Worm (Caenorhabditis elegans): Measurements from ENCODE around the gene atad-3.

atad-3 gene

ce11 chrII:10248355-10249041 lies at the start of gene atad-3:
atad-3 (plus strand) TSS chrII:10248991.
- peak; percentile 19 for TF ChIP-seq nhr-232 (tag; optimal IDR thresholded peaks at IDR 0.05)
- no peak for TF ChIP-seq ceh-24 (tag; optimal IDR thresholded peaks at IDR 0.05)
- TF ChIP-seq unc-55 (GFP tag; optimal IDR thresholded peaks at IDR 0.05): no peak
- TF ChIP-seq K02D7.2 (tag; optimal IDR thresholded peaks at IDR 0.05): peak; percentile 27
- peak; percentile 93 for TF ChIP-seq unc-42 (tag; optimal IDR thresholded peaks at IDR 0.05)
- peak; percentile 80 for TF ChIP-seq pag-3 (tag; optimal IDR thresholded peaks at IDR 0.05; ENCODE audit: borderline replicate concordance)
- TF ChIP-seq tbx-7 (tag; optimal IDR thresholded peaks at IDR 0.05): peak; percentile 90
- TF ChIP-seq pros-1 (tag; optimal IDR thresholded peaks at IDR 0.05): no peak
- TF ChIP-seq ahr-1 (tag; optimal IDR thresholded peaks at IDR 0.05): peak; percentile 91
- TF ChIP-seq che-1 (tag; optimal IDR thresholded peaks at IDR 0.05): peak; percentile 16
- peak; percentile 95 for TF ChIP-seq ceh-2 (tag; optimal IDR thresholded peaks at IDR 0.05)
- TF ChIP-seq ceh-14 (tag; optimal IDR thresholded peaks at IDR 0.05): peak; percentile 97
- peak; percentile 17 for TF ChIP-seq npax-4 (tag; optimal IDR thresholded peaks at IDR 0.05)
- TF ChIP-seq ama-1 (optimal IDR thresholded peaks at IDR 0.05): no peak
- no peak for TF ChIP-seq dve-1 (tag; optimal IDR thresholded peaks at IDR 0.05)
- peak; percentile 76 for TF ChIP-seq hlh-6 (tag; optimal IDR thresholded peaks at IDR 0.05)
- TF ChIP-seq ceh-19 (GFP tag; optimal IDR thresholded peaks at IDR 0.05): peak; percentile 85
- peak; percentile 99 for TF ChIP-seq tbx-2 (tag; optimal IDR thresholded peaks at IDR 0.05)
- peak; percentile 84 for TF ChIP-seq syd-9 (tag; optimal IDR thresholded peaks at IDR 0.05)
- TF ChIP-seq ceh-30 (tag; optimal IDR thresholded peaks at IDR 0.05): no peak
- peak; percentile 70 for TF ChIP-seq ceh-6 (GFP tag; optimal IDR thresholded peaks at IDR 0.05)
- TF ChIP-seq ets-4 (tag; optimal IDR thresholded peaks at IDR 0.05): peak; percentile 92
- peak; percentile 94 for TF ChIP-seq fax-1 (tag; optimal IDR thresholded peaks at IDR 0.05)
- TF ChIP-seq ceh-31 (tag; optimal IDR thresholded peaks at IDR 0.05): peak; percentile 100
- TF ChIP-seq ceh-22 (tag; optimal IDR thresholded peaks at IDR 0.05): no peak
- TF ChIP-seq fkh-6 (tag; optimal IDR thresholded peaks at IDR 0.05): peak; percentile 84
- TF ChIP-seq mec-3 (tag; optimal IDR thresholded peaks at IDR 0.05; ENCODE audit: borderline replicate concordance): peak; percentile 91
- peak; percentile 68 for TF ChIP-seq gmeb-2 (tag; optimal IDR thresholded peaks at IDR 0.05)
- TF ChIP-seq ref-2 (tag; optimal IDR thresholded peaks at IDR 0.05): peak; percentile 98
- TF ChIP-seq nhr-11 (tag; optimal IDR thresholded peaks at IDR 0.05): no peak
- peak; percentile 93 for TF ChIP-seq hlh-8 (tag; optimal IDR thresholded peaks at IDR 0.05)
- peak; percentile 56 for TF ChIP-seq T23F11.4 (GFP tag; optimal IDR thresholded peaks at IDR 0.05)
- TF ChIP-seq lin-11 (tag; optimal IDR thresholded peaks at IDR 0.05): peak; percentile 51
- no peak for TF ChIP-seq K09A11.1 (tag; optimal IDR thresholded peaks at IDR 0.05; ENCODE audit: insufficient read depth)
- no peak for TF ChIP-seq pha-4 (tag; optimal IDR thresholded peaks at IDR 0.05)
- TF ChIP-seq ceh-18 (tag; optimal IDR thresholded peaks at IDR 0.05): peak; percentile 91
- TF ChIP-seq C38D4.7 (GFP tag; optimal IDR thresholded peaks at IDR 0.05): peak; percentile 55
- peak; percentile 97 for TF ChIP-seq ceh-34 (tag; optimal IDR thresholded peaks at IDR 0.05)
- TF ChIP-seq rnt-1 (tag; optimal IDR thresholded peaks at IDR 0.05): peak; percentile 97
- TF ChIP-seq sdc-2 (tag; optimal IDR thresholded peaks at IDR 0.05): peak; percentile 69
- no peak for TF ChIP-seq ceh-9 (tag; optimal IDR thresholded peaks at IDR 0.05)
- TF ChIP-seq dmd-4 (tag; optimal IDR thresholded peaks at IDR 0.05; ENCODE audit: borderline replicate concordance): peak; percentile 89
- peak; percentile 87 for TF ChIP-seq elt-2 (tag; optimal IDR thresholded peaks at IDR 0.05)
- TF ChIP-seq Y22D7AL.16 (tag; optimal IDR thresholded peaks at IDR 0.05): peak; percentile 56
- peak; percentile 89 for TF ChIP-seq unc-86 (tag; optimal IDR thresholded peaks at IDR 0.05)
- TF ChIP-seq ztf-16 (tag; optimal IDR thresholded peaks at IDR 0.05): peak; percentile 80
- peak; percentile 60 for TF ChIP-seq hlh-13 (GFP tag; optimal IDR thresholded peaks at IDR 0.05)
- TF ChIP-seq madf-2 (tag; optimal IDR thresholded peaks at IDR 0.05): peak; percentile 86
- TF ChIP-seq eyg-1 (tag; optimal IDR thresholded peaks at IDR 0.05): peak; percentile 39
- TF ChIP-seq C08G9.2 (tag; optimal IDR thresholded peaks at IDR 0.05): peak; percentile 98
- peak; percentile 92 for TF ChIP-seq zip-5 (tag; optimal IDR thresholded peaks at IDR 0.05)
- peak; percentile 94 for TF ChIP-seq pqm-1 (tag; optimal IDR thresholded peaks at IDR 0.05)
- TF ChIP-seq lim-6 (tag; optimal IDR thresholded peaks at IDR 0.05): peak; percentile 97
